Worm (Caenorhabditis elegans) whole organism, mixed stage, embryonic: ENCODE results near the gene Y22F5A.11.

ENCODE experiments used
- M03D4.4 ChIP-seq: sonication (generic microtip); optimal IDR thresholded peaks from 2 replicates; lab custom pipeline; 2017; ENCODE audit warnings: mild to moderate bottlenecking, missing genetic modification characterization, missing compliant biosample characterization
- bed-3 ChIP-seq: fragments of 200-800 bp; sonication (Bioruptor generic); optimal IDR thresholded peaks from 3 replicates; lab custom pipeline; 2018; ENCODE audit warnings: mild to moderate bottlenecking, missing genetic modification characterization, moderate library complexity, missing compliant biosample characterization
- blmp-1 ChIP-seq: fragments of 150-350 bp; optimal IDR thresholded peaks from 2 replicates; lab custom pipeline; 2014; ENCODE audit warnings: missing biosample characterization, missing genetic modification characterization
- ceh-39 ChIP-seq: fragments of 150-350 bp; optimal IDR thresholded peaks from 2 replicates; lab custom pipeline; 2014; ENCODE audit warnings: missing biosample characterization, missing genetic modification characterization
- ceh-43 ChIP-seq: fragments of 200-800 bp; sonication (Bioruptor generic); optimal IDR thresholded peaks from 2 replicates; lab custom pipeline; 2018; ENCODE audit warnings: mild to moderate bottlenecking, missing genetic modification characterization, moderate library complexity, missing compliant biosample characterization
- ces-1 ChIP-seq: fragments of 150-350 bp; optimal IDR thresholded peaks from 2 replicates; lab custom pipeline; 2014; ENCODE audit warnings: missing biosample characterization, missing genetic modification reagents, missing genetic modification characterization
- cnd-1 ChIP-seq: fragments of 200-800 bp; sonication (Bioruptor generic); optimal IDR thresholded peaks from 2 replicates; lab custom pipeline; 2018; ENCODE audit warnings: mild to moderate bottlenecking, missing genetic modification characterization, missing compliant biosample characterization
- elt-1 ChIP-seq: sonication (generic microtip); optimal IDR thresholded peaks from 2 replicates; lab custom pipeline; 2017; ENCODE audit warnings: missing genetic modification characterization, mild to moderate bottlenecking, missing compliant biosample characterization, antibody characterized with exemption, moderate library complexity, borderline replicate concordance; ENCODE audit not compliant: insufficient read depth
- elt-3 ChIP-seq: fragments of 150-350 bp; optimal IDR thresholded peaks from 2 replicates; lab custom pipeline; 2014; ENCODE audit warnings: missing biosample characterization, missing genetic modification characterization
- flh-1 ChIP-seq: fragments of 200-800 bp; sonication (Bioruptor generic); optimal IDR thresholded peaks from 2 replicates; lab custom pipeline; 2018; ENCODE audit warnings: mild to moderate bottlenecking, missing genetic modification characterization, moderate library complexity, missing compliant biosample characterization
- hlh-1 ChIP-seq: fragments of 150-350 bp; optimal IDR thresholded peaks from 2 replicates; lab custom pipeline; 2014; ENCODE audit warnings: missing biosample characterization, missing genetic modification reagents, missing genetic modification characterization
- lin-13 ChIP-seq: fragments of 150-350 bp; optimal IDR thresholded peaks from 2 replicates; lab custom pipeline; 2014; ENCODE audit warnings: missing biosample characterization, missing genetic modification characterization
- lin-32 ChIP-seq: fragments of 200-800 bp; sonication (Bioruptor generic); optimal IDR thresholded peaks from 2 replicates; lab custom pipeline; 2018; ENCODE audit warnings: mild to moderate bottlenecking, missing genetic modification characterization, missing compliant biosample characterization
- mab-5 ChIP-seq: fragments of 150-350 bp; optimal IDR thresholded peaks from 2 replicates; lab custom pipeline; 2014; ENCODE audit warnings: missing biosample characterization, missing genetic modification characterization
- mep-1 ChIP-seq: fragments of 150-350 bp; optimal IDR thresholded peaks from 2 replicates; lab custom pipeline; 2017; ENCODE audit warnings: missing biosample characterization, missing genetic modification reagents, missing genetic modification characterization, inconsistent platforms
- nhr-12 ChIP-seq: fragments of 150-350 bp; optimal IDR thresholded peaks from 2 replicates; lab custom pipeline; 2014; ENCODE audit warnings: missing biosample characterization, missing genetic modification characterization
- nhr-2 ChIP-seq: fragments of 150-350 bp; optimal IDR thresholded peaks from 2 replicates; lab custom pipeline; 2014; ENCODE audit warnings: missing biosample characterization, missing genetic modification characterization
- nhr-28 ChIP-seq: fragments of 150-350 bp; optimal IDR thresholded peaks from 2 replicates; lab custom pipeline; 2014; ENCODE audit warnings: missing biosample characterization, missing genetic modification characterization
- nhr-76 ChIP-seq: sonication (generic microtip); optimal IDR thresholded peaks from 2 replicates; lab custom pipeline; 2017; ENCODE audit warnings: missing biosample characterization, missing genetic modification characterization
- pha-4 ChIP-seq: fragments of 150-350 bp; optimal IDR thresholded peaks from 2 replicates; lab custom pipeline; 2018; ENCODE audit warnings: missing biosample characterization, missing genetic modification reagents, missing genetic modification characterization
- sem-2 ChIP-seq: fragments of 200-800 bp; sonication (Bioruptor generic); optimal IDR thresholded peaks from 2 replicates; lab custom pipeline; 2018; ENCODE audit warnings: mild to moderate bottlenecking, missing genetic modification characterization, missing compliant biosample characterization
- snpc-4 ChIP-seq: fragments of 150-350 bp; optimal IDR thresholded peaks from 2 replicates; lab custom pipeline; 2014; ENCODE audit warnings: missing biosample characterization, missing genetic modification characterization
- sptf-1 ChIP-seq: sonication (generic microtip); optimal IDR thresholded peaks from 2 replicates; lab custom pipeline; 2017; ENCODE audit warnings: mild to moderate bottlenecking, missing genetic modification characterization, moderate library complexity, missing compliant biosample characterization
- tbx-8 ChIP-seq: fragments of 200-800 bp; sonication (Bioruptor generic); optimal IDR thresholded peaks from 2 replicates; lab custom pipeline; 2018; ENCODE audit warnings: mild to moderate bottlenecking, missing genetic modification characterization, moderate library complexity, missing compliant biosample characterization
- unc-120 ChIP-seq: sonication (generic microtip); optimal IDR thresholded peaks from 2 replicates; lab custom pipeline; 2017; ENCODE audit warnings: missing genetic modification characterization, missing compliant biosample characterization; ENCODE audit not compliant: poor library complexity, severe bottlenecking
- unc-39 ChIP-seq: fragments of 150-350 bp; optimal IDR thresholded peaks from 2 replicates; lab custom pipeline; 2014; ENCODE audit warnings: missing biosample characterization, missing genetic modification characterization
- unc-62 ChIP-seq: fragments of 150-350 bp; optimal IDR thresholded peaks from 2 replicates; lab custom pipeline; 2014; ENCODE audit warnings: missing biosample characterization, missing genetic modification reagents, missing genetic modification characterization
- zip-8 ChIP-seq: fragments of 150-350 bp; optimal IDR thresholded peaks from 2 replicates; lab custom pipeline; 2014; ENCODE audit warnings: missing biosample characterization, missing genetic modification characterization
- ztf-11 ChIP-seq: fragments of 150-350 bp; optimal IDR thresholded peaks from 2 replicates; lab custom pipeline; 2014; ENCODE audit warnings: missing biosample characterization, missing genetic modification characterization

Y22F5A.11 gene

DNA sequence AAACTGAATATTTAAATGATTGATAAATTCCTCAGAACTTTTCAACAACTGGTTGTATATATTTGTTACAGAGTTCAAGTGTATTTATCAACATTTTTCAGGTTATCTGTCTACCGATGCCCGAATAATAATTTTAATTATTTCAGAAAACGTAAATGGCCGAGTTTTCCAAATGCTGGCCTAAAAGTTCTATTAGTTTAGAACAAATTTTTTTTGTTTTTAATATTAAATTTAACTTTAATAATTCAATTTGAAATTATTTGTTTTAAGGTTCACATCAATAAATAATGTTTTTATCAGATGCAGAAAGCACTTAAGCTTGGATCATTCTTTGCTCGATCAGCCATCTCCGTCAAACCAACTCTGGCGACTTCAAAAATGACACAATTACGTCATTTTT is 38.9 kb upstream of the Y22F5A.11 start, which contains the start of gene trx-2:
Gene trx-2 (plus strand): TSS at position 301 of the 400 bp plus-strand sequence.
- TF ChIP-seq M03D4.4 (no peak), nhr-76 (tag; lab: Kevin White, UChicago) (no peak), cnd-1 (no peak), unc-62 (GFP tag; lab: Kevin White, UChicago) (no peak), ztf-11 (tag; lab: Kevin White, UChicago) (no peak), zip-8 (no peak), lin-32 (GFP tag; lab: Kevin White, UChicago) (no peak), blmp-1 (tag; lab: Kevin White, UChicago) (no peak), bed-3 (no peak), elt-1 (tag; lab: Kevin White, UChicago) (no peak), flh-1 (GFP tag; lab: Kevin White, UChicago) (no peak), lin-13 (no peak), sptf-1 (tag; lab: Kevin White, UChicago) (no peak), unc-39 (tag; lab: Kevin White, UChicago) (no peak), ces-1 (no peak), ceh-43 (GFP tag; lab: Kevin White, UChicago) (no peak), mab-5 (tag; lab: Kevin White, UChicago) (no peak)

DNA sequence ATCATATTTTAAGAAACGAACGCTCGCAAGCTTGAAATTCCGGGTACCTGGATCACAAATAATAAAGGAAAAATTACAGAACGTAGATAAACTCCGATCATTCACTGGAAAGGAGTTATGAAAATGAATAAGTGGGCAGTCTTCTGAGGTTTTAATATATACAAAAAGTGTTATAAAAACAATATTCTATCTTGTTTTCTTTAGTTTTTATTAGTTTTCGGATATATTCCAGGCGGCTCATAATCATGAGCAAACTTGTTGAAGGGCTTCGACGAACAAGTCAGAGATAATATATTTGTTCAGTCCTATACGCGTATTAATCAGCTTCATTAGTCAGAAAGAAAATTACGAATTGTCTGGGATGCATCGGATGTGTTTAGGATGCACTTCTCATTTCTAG is 38.5 kb upstream of the Y22F5A.11 start, which contains the start of gene gcy-6:
Gene gcy-6 (minus strand): TSS at position 101 of the 400 bp plus-strand sequence.
- TF ChIP-seq hlh-1, result no peak

DNA sequence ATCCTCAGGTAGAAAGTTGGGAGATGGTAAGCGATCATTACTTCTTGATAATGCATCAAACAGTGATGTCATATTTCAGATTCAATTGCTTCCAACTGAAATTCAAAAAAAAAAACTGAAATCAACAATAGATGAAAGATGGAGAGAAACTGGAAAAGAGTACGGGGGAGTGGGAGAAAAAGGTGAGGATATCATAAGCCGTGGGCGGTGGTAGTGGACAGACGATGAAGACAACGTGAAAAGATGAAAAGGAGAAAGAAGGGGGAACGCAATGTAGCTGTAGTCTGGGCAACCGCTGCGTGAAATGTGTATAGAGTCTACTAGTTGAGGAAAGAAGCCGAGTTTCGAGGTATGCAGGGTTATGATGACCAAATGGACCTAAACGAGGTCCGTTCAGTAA is 31.8 kb upstream of the Y22F5A.11 start, which contains the start of gene che-12:
Gene che-12 (minus strand): TSS at position 101 of the 400 bp plus-strand sequence.
- no peak for TF ChIP-seq nhr-2 (tag; lab: Kevin White, UChicago)
- TF ChIP-seq unc-39 (tag; lab: Kevin White, UChicago), result no peak
- TF ChIP-seq tbx-8, result no peak
- TF ChIP-seq ceh-39, result no peak
- no peak for TF ChIP-seq nhr-28 (tag; lab: Kevin White, UChicago)
- no peak for TF ChIP-seq nhr-76 (tag; lab: Kevin White, UChicago)
- TF ChIP-seq M03D4.4, result no peak

DNA sequence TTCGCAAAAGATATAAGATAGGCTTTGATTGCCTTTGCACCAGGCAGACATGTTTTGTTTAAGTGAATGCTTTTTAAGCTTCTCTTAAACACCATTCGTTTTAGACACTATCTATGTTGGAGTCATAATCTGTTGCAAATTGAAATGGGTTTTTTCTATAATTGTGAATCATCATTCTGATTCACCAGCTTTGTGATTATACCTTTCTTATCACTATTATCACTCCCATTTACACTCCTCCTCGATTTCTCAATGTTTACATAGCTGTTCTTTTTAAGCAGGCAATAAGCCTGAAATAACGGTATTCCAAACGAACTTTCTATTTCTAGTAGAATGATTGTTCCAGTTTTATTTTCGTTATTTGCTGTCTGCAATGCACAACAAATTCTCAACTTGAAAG is 21.7 kb upstream of the Y22F5A.11 start, which contains the start of gene B0024.4:
Gene B0024.4 (plus strand): TSS at position 301 of the 400 bp plus-strand sequence.
- TF ChIP-seq ceh-43 (GFP tag; lab: Kevin White, UChicago), result no peak
- no peak for TF ChIP-seq elt-3 (tag; lab: Kevin White, UChicago)
- TF ChIP-seq M03D4.4, result no peak
- no peak for TF ChIP-seq elt-1 (tag; lab: Kevin White, UChicago)
- no peak for TF ChIP-seq unc-62 (GFP tag; lab: Kevin White, UChicago)
- no peak for TF ChIP-seq nhr-12 (tag; lab: Kevin White, UChicago)
- no peak for TF ChIP-seq mep-1 (tag; lab: Kevin White, UChicago)
- TF ChIP-seq blmp-1 (tag; lab: Kevin White, UChicago), result no peak
- no peak for TF ChIP-seq cnd-1
- no peak for TF ChIP-seq flh-1 (GFP tag; lab: Kevin White, UChicago)
- no peak for TF ChIP-seq sptf-1 (tag; lab: Kevin White, UChicago)
- TF ChIP-seq pha-4 (tag; lab: Kevin White, UChicago), result no peak
- no peak for TF ChIP-seq hlh-1
- no peak for TF ChIP-seq ceh-39
- no peak for TF ChIP-seq nhr-28 (tag; lab: Kevin White, UChicago)
- no peak for TF ChIP-seq ces-1
- no peak for TF ChIP-seq sem-2 (GFP tag; lab: Kevin White, UChicago)
- TF ChIP-seq lin-32 (GFP tag; lab: Kevin White, UChicago), result no peak
- no peak for TF ChIP-seq snpc-4 (tag; lab: Kevin White, UChicago)

DNA sequence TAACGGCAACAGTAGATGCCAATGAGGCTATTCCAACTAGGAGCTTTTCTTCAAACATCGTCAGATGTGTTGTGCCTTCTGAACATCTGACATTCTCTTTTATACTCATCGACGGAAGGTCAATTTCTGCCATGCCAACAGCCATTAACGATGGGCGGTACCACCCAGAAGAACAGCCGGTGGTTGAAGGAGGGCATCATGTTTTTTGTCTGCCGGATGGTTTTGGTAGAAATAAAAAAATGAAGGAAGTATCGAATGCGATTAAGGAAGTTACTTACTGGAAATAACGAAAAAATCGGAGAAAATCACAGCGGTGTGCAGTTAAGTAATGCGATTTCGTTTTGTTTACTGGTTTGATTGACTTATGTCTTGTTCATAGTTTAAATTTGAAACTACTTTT is 19.1 kb upstream of the Y22F5A.11 start, which contains the start of gene col-150:
Gene col-150 (minus strand): TSS at position 101 of the 400 bp plus-strand sequence.
- no peak for TF ChIP-seq unc-39 (tag; lab: Kevin White, UChicago)
- TF ChIP-seq nhr-12 (tag; lab: Kevin White, UChicago), result no peak
- TF ChIP-seq snpc-4 (tag; lab: Kevin White, UChicago), result no peak
- no peak for TF ChIP-seq unc-120
- TF ChIP-seq lin-13, result no peak
- no peak for TF ChIP-seq pha-4 (tag; lab: Kevin White, UChicago)
- no peak for TF ChIP-seq ceh-39
- TF ChIP-seq nhr-2 (tag; lab: Kevin White, UChicago), result no peak
- no peak for TF ChIP-seq cnd-1
- no peak for TF ChIP-seq elt-3 (tag; lab: Kevin White, UChicago)
- TF ChIP-seq M03D4.4, result no peak
- no peak for TF ChIP-seq ztf-11 (tag; lab: Kevin White, UChicago)
- TF ChIP-seq mab-5 (tag; lab: Kevin White, UChicago), result no peak
- no peak for TF ChIP-seq unc-62 (GFP tag; lab: Kevin White, UChicago)
